Fruit fly (Drosophila melanogaster) whole organism, embryonic: ENCODE measurements around the gene CG42674.

Experiments
- Bgb ChIP-seq: fragments of 200-800 bp; sonication (Bioruptor generic); IDR thresholded peaks from 2 replicates; pipeline ENCODE4 v1.3.6; 2022; ENCODE audit warnings: missing biosample characterization, missing genetic modification characterization; ENCODE audit not compliant: partially characterized antibody
- CG12071 ChIP-seq: fragments of 200-800 bp; sonication (Bioruptor generic); optimal IDR thresholded peaks from 3 replicates; lab custom pipeline; 2018; ENCODE audit warnings: missing biosample characterization, mild to moderate bottlenecking, missing genetic modification characterization
- CG1603 ChIP-seq: fragments of 200-800 bp; sonication (Bioruptor generic); optimal IDR thresholded peaks from 2 replicates; lab custom pipeline; 2019; ENCODE audit warnings: missing biosample characterization, mild to moderate bottlenecking, missing genetic modification characterization, moderate library complexity
- CG16815 ChIP-seq: fragments of 200-800 bp; sonication (Bioruptor generic); optimal IDR thresholded peaks from 3 replicates; lab custom pipeline; 2017; ENCODE audit warnings: missing biosample characterization, mild to moderate bottlenecking, missing genetic modification characterization
- CG17568 ChIP-seq: fragments of 200-800 bp; sonication (Bioruptor generic); optimal IDR thresholded peaks from 2 replicates; lab custom pipeline; 2018; ENCODE audit warnings: missing biosample characterization, mild to moderate bottlenecking, missing genetic modification characterization, moderate library complexity
- CG17912 ChIP-seq: fragments of 200-800 bp; sonication (Bioruptor generic); optimal IDR thresholded peaks from 2 replicates; lab custom pipeline; 2018; ENCODE audit warnings: missing biosample characterization, mild to moderate bottlenecking, missing genetic modification characterization
- CG2120 ChIP-seq: fragments of 200-800 bp; sonication (Bioruptor generic); optimal IDR thresholded peaks from 3 replicates; lab custom pipeline; 2016; ENCODE audit warnings: missing biosample characterization, missing genetic modification characterization
- CG3407 ChIP-seq: fragments of 200-800 bp; sonication (Bioruptor generic); optimal IDR thresholded peaks from 2 replicates; lab custom pipeline; 2018; ENCODE audit warnings: missing biosample characterization, mild to moderate bottlenecking, missing genetic modification characterization
- CG34376 ChIP-seq: fragments of 200-800 bp; sonication (Bioruptor generic); optimal IDR thresholded peaks from 2 replicates; lab custom pipeline; 2018; ENCODE audit warnings: missing biosample characterization, mild to moderate bottlenecking, missing genetic modification characterization
- CHES-1-like ChIP-seq: fragments of 200-800 bp; sonication (Bioruptor generic); optimal IDR thresholded peaks from 2 replicates; lab custom pipeline; 2016; ENCODE audit warnings: missing biosample characterization, missing genetic modification characterization
- CTCF ChIP-seq: fragments of 200-800 bp; sonication (Bioruptor generic); optimal IDR thresholded peaks from 2 replicates; lab custom pipeline; 2017; ENCODE audit warnings: missing biosample characterization, mild to moderate bottlenecking, missing genetic modification characterization, moderate library complexity
- CoRest ChIP-seq: fragments of 200-800 bp; sonication (Bioruptor generic); optimal IDR thresholded peaks from 3 replicates; lab custom pipeline; 2018; ENCODE audit warnings: missing biosample characterization, mild to moderate bottlenecking, missing genetic modification characterization, moderate library complexity
- D ChIP-seq, 2 experiments: fragments of 200-800 bp in 1 of 2; fragments of >200 bp in 1 of 2; sonication (Bioruptor generic) in 1 of 2; optimal IDR thresholded peaks; 2 replicates in 1 of 2; 3 replicates in 1 of 2; lab custom pipeline; 2017; ENCODE audit warnings: mild to moderate bottlenecking in 1 of 2, missing biosample characterization in 1 of 2, missing genetic modification characterization in 1 of 2, missing genetic modification reagents in 1 of 2
- E2f2 ChIP-seq: fragments of 200-800 bp; sonication (Bioruptor generic); IDR thresholded peaks from 2 replicates; pipeline ENCODE4 v1.3.6; 2022; ENCODE audit warnings: missing biosample characterization, missing genetic modification characterization
- Fer3 ChIP-seq: fragments of 200-800 bp; sonication (Bioruptor generic); optimal IDR thresholded peaks from 2 replicates; lab custom pipeline; 2018; ENCODE audit warnings: missing biosample characterization, mild to moderate bottlenecking, missing genetic modification characterization, moderate library complexity
- Hmr ChIP-seq: fragments of 200-800 bp; sonication (Bioruptor generic); optimal IDR thresholded peaks from 3 replicates; lab custom pipeline; 2017; ENCODE audit warnings: mild to moderate bottlenecking, missing biosample characterization, missing genetic modification reagents, missing genetic modification characterization
- Pdp1 ChIP-seq, 2 experiments: fragments of 200-800 bp; sonication (Bioruptor generic); optimal IDR thresholded peaks; 3 replicates each; lab custom pipeline; 2016; ENCODE audit warnings: missing biosample characterization in 2 of 2, missing genetic modification characterization in 2 of 2, mild to moderate bottlenecking in 1 of 2, moderate library complexity in 1 of 2
- Tbp ChIP-seq: fragments of >200 bp; optimal IDR thresholded peaks from 2 replicates; lab custom pipeline; 2018; ENCODE audit warnings: missing biosample characterization, missing genetic modification characterization
- YL-1 ChIP-seq: fragments of 200-800 bp; sonication (Bioruptor generic); optimal IDR thresholded peaks from 3 replicates; lab custom pipeline; 2017; ENCODE audit warnings: missing biosample characterization, mild to moderate bottlenecking, missing genetic modification characterization
- ac ChIP-seq: fragments of 200-800 bp; sonication (Bioruptor generic); optimal IDR thresholded peaks from 3 replicates; lab custom pipeline; 2017; ENCODE audit warnings: missing biosample characterization, mild to moderate bottlenecking, missing genetic modification characterization
- cas ChIP-seq: fragments of 200-800 bp; sonication (Bioruptor generic); IDR thresholded peaks from 2 replicates; pipeline ENCODE4 v1.3.6; 2022; ENCODE audit warnings: missing biosample characterization, missing genetic modification characterization
- chinmo ChIP-seq: fragments of 200-800 bp; sonication (Bioruptor generic); IDR thresholded peaks from 4 replicates; pipeline ENCODE4 v1.3.6; 2022; ENCODE audit warnings: missing biosample characterization, missing genetic modification characterization; ENCODE audit not compliant: partially characterized antibody
- cwo ChIP-seq: fragments of 200-800 bp; sonication (Bioruptor generic); optimal IDR thresholded peaks from 3 replicates; lab custom pipeline; 2017; ENCODE audit warnings: missing biosample characterization, missing genetic modification characterization, mild to moderate bottlenecking, moderate library complexity, missing genetic modification reagents
- exex ChIP-seq: fragments of 200-800 bp; sonication (Bioruptor generic); optimal IDR thresholded peaks from 4 replicates; lab custom pipeline; 2018; ENCODE audit warnings: missing biosample characterization, mild to moderate bottlenecking, missing genetic modification characterization, moderate library complexity
- grn ChIP-seq: fragments of 200-800 bp; sonication (Bioruptor generic); optimal IDR thresholded peaks from 3 replicates; lab custom pipeline; 2017; ENCODE audit warnings: missing biosample characterization, missing genetic modification characterization
- insv ChIP-seq, 2 experiments: fragments of 200-800 bp; sonication (Bioruptor generic); optimal IDR thresholded peaks; 3 replicates each; lab custom pipeline; 2016 to 2018; ENCODE audit warnings: missing biosample characterization in 2 of 2, missing genetic modification characterization in 2 of 2
- jumu ChIP-seq: fragments of 200-800 bp; sonication (Bioruptor generic); optimal IDR thresholded peaks from 3 replicates; lab custom pipeline; 2016; ENCODE audit warnings: missing biosample characterization, missing genetic modification characterization
- kay ChIP-seq: fragments of 200-800 bp; sonication (Bioruptor generic); optimal IDR thresholded peaks from 2 replicates; lab custom pipeline; 2016; ENCODE audit warnings: missing biosample characterization, missing genetic modification characterization
- lab ChIP-seq: fragments of 200-800 bp; sonication (Bioruptor generic); optimal IDR thresholded peaks from 3 replicates; lab custom pipeline; 2017; ENCODE audit warnings: missing biosample characterization, missing genetic modification characterization, mild to moderate bottlenecking, moderate library complexity, missing genetic modification reagents
- mirr ChIP-seq: fragments of 200-800 bp; sonication (Bioruptor generic); optimal IDR thresholded peaks from 3 replicates; lab custom pipeline; 2018; ENCODE audit warnings: missing biosample characterization, mild to moderate bottlenecking, missing genetic modification characterization
- nmo ChIP-seq: fragments of 200-800 bp; sonication (Bioruptor generic); optimal IDR thresholded peaks from 2 replicates; lab custom pipeline; 2018; ENCODE audit warnings: missing biosample characterization, mild to moderate bottlenecking, missing genetic modification characterization, moderate library complexity
- pfk ChIP-seq: fragments of 200-800 bp; sonication (Bioruptor generic); optimal IDR thresholded peaks from 2 replicates; lab custom pipeline; 2018; ENCODE audit warnings: missing biosample characterization, mild to moderate bottlenecking, missing genetic modification characterization, moderate library complexity
- prd ChIP-seq, 3 experiments: fragments of >200 bp in 2 of 3; fragments of 200-800 bp in 1 of 3; sonication (Bioruptor generic) in 1 of 3; optimal IDR thresholded peaks in 2 of 3; IDR thresholded peaks in 1 of 3; 2 replicates in 2 of 3; 3 replicates in 1 of 3; pipeline versions ENCODE4 v1.3.6 to Lab custom; 2017 to 2022; ENCODE audit warnings: missing biosample characterization in 1 of 3, missing genetic modification characterization in 1 of 3
- pum ChIP-seq: fragments of 200-800 bp; sonication (Bioruptor generic); optimal IDR thresholded peaks from 2 replicates; lab custom pipeline; 2016; ENCODE audit warnings: missing biosample characterization, missing genetic modification characterization
- ro ChIP-seq: fragments of 200-800 bp; sonication (Bioruptor generic); IDR thresholded peaks from 2 replicates; pipeline ENCODE4 v1.3.6; 2022; ENCODE audit warnings: missing biosample characterization, missing genetic modification characterization
- sens ChIP-seq: fragments of 200-800 bp; sonication (Bioruptor generic); peaks from one replicate; lab custom pipeline; 2016; ENCODE audit warnings: missing biosample characterization, missing genetic modification characterization
- sob ChIP-seq: fragments of 200-800 bp; sonication (Bioruptor generic); IDR thresholded peaks from 2 replicates; pipeline ENCODE4 v1.3.6; 2022; ENCODE audit warnings: missing biosample characterization, missing genetic modification characterization
- ttk ChIP-seq: fragments of 200-800 bp; sonication (Bioruptor generic); IDR thresholded peaks from 2 replicates; pipeline ENCODE4 v2.1.2; 2022; ENCODE audit warnings: missing biosample characterization, missing genetic modification characterization

Gene CG42674

dm6 chr3L:20205946-20206345 lies 7.8 kb upstream of the CG42674 start, which contains the start of gene CG7290:
Gene CG7290, minus strand, starts transcription at chr3L:20206046.
- TF ChIP-seq lab (GFP tag; lab: Kevin White, UChicago) (peak; percentile 11), CHES-1-like (GFP tag; lab: Kevin White, UChicago) (no peak)

dm6 chr3L:20203587-20203986 lies 5.5 kb upstream of the CG42674 start, which contains the start of gene CG7298:
Gene CG7298, minus strand, starts transcription at chr3L:20203687.
- TF ChIP-seq pfk (GFP tag; lab: Kevin White, UChicago) (peak; percentile 30), exex (tag; lab: Kevin White, UChicago) (peak; percentile 63), Fer3 (tag; lab: Kevin White, UChicago) (no peak)

dm6 chr3L:20201538-20201937 lies 3.4 kb upstream of the CG42674 start, which contains the start of gene obst-F:
Gene obst-F, minus strand, starts transcription at chr3L:20201638.
- TF ChIP-seq jumu (GFP tag; lab: Kevin White, UChicago) (no peak), ac (GFP tag; lab: Kevin White, UChicago) (no peak), prd (optimal IDR thresholded peaks at IDR 0.05; lab: Kevin White, UChicago) (no peak), prd (GFP tag; IDR thresholded peaks at IDR 0.05; lab: Robert Waterston, UW) (no peak), CG2120 (no peak), CoRest (tag; lab: Kevin White, UChicago) (no peak), sob (no peak), CG17568 (GFP tag; lab: Kevin White, UChicago) (no peak), ro (no peak), Hmr (no peak), E2f2 (GFP tag; lab: Robert Waterston, UW) (no peak), Tbp (no peak), CG16815 (GFP tag; lab: Kevin White, UChicago) (no peak), D (optimal IDR thresholded peaks at IDR 0.05; lab: Kevin White, UChicago) (no peak), D (GFP tag; optimal IDR thresholded peaks at IDR 0.05; lab: Kevin White, UChicago) (no peak), CG3407 (GFP tag; lab: Kevin White, UChicago) (no peak), CG1603 (no peak), insv (GFP tag; optimal IDR thresholded peaks at IDR 0.05; lab: Kevin White, UChicago) (no peak), cas (GFP tag; lab: Robert Waterston, UW) (no peak), CG12071 (no peak), kay (GFP tag; lab: Kevin White, UChicago) (no peak)

dm6 chr3L:20199569-20200247 lies 1.6 kb upstream of the CG42674 start, which contains the start of gene CG42833:
Gene CG42833, plus strand, starts transcription at chr3L:20200093.
- TF ChIP-seq YL-1 (GFP tag; lab: Kevin White, UChicago) (no peak), sens (GFP tag; lab: Kevin White, UChicago) (peak; percentile 24), exex (tag; lab: Kevin White, UChicago) (peak; percentile 83), Pdp1 (GFP tag; optimal IDR thresholded peaks at IDR 0.05; lab: Kevin White, UChicago) (peak in 1 of 2 experiments; percentile 33), CG17912 (GFP tag; lab: Kevin White, UChicago) (no peak), grn (GFP tag; lab: Kevin White, UChicago) (peak; percentile 88), Bgb (GFP tag; lab: Robert Waterston, UW) (0 out of 2 replicates have a peak, but pooled peaks have one; percentile 5), CTCF (GFP tag; lab: Kevin White, UChicago) (peak; percentile 24), cwo (GFP tag; lab: Kevin White, UChicago) (peak; percentile 38), CG34376 (peak; percentile 25), pum (GFP tag; lab: Kevin White, UChicago) (no peak), nmo (GFP tag; lab: Kevin White, UChicago) (no peak), mirr (GFP tag; lab: Kevin White, UChicago) (peak; percentile 92), ttk (no peak), chinmo (GFP tag; lab: Robert Waterston, UW) (0 out of 4 replicates have a peak, but pooled peaks have one; percentile 7)
